Fruit fly (Drosophila melanogaster): ENCODE data around the gene PCNA2.

PCNA2 gene

dm6 chr2L:19575626-19576298 is 8.0 kb downstream of the PCNA2 start (continued):
- TF ChIP-seq pdm3 (GFP tag; optimal IDR thresholded peaks at IDR 0.05), result peak; percentile 97
- peak; percentile 97 for TF ChIP-seq dac (GFP tag; optimal IDR thresholded peaks at IDR 0.05)
- TF ChIP-seq CG3032 (tag; optimal IDR thresholded peaks at IDR 0.05), result peak; percentile 96
- TF ChIP-seq CG31627 (GFP tag; optimal IDR thresholded peaks at IDR 0.05), result peak; percentile 98
- TF ChIP-seq topi (GFP tag; optimal IDR thresholded peaks at IDR 0.05), result peak; percentile 98
- TF ChIP-seq Ets96B (tag; optimal IDR thresholded peaks at IDR 0.05), result peak; percentile 97
- peak; percentile 95 for TF ChIP-seq spab (GFP tag; optimal IDR thresholded peaks at IDR 0.05)
- TF ChIP-seq CG1621 (tag; optimal IDR thresholded peaks at IDR 0.05), result peak; percentile 98
- TF ChIP-seq CG32006 (GFP tag; optimal IDR thresholded peaks at IDR 0.05), result peak; percentile 99
- TF ChIP-seq ss (GFP tag; optimal IDR thresholded peaks at IDR 0.05), result peak; percentile 87 to 93
- TF ChIP-seq CG6792 (GFP tag; optimal IDR thresholded peaks at IDR 0.05), result peak; percentile 93
- peak; percentile 96 for TF ChIP-seq fd59A (GFP tag; optimal IDR thresholded peaks at IDR 0.05)
- TF ChIP-seq CG16779 (tag; optimal IDR thresholded peaks at IDR 0.05), result peak; percentile 94
- peak; percentile 94 for TF ChIP-seq eg (GFP tag; IDR thresholded peaks at IDR 0.05)
- peak; percentile 89 for TF ChIP-seq vri (GFP tag; optimal IDR thresholded peaks at IDR 0.05)
- TF ChIP-seq fkh (GFP tag; optimal IDR thresholded peaks at IDR 0.05), result peak; percentile 79
- TF ChIP-seq Hr39 (GFP tag; optimal IDR thresholded peaks at IDR 0.05), result peak; percentile 97
- TF ChIP-seq Sox102F (GFP tag; optimal IDR thresholded peaks at IDR 0.05), result peak; percentile 96
- peak; percentile 98 for TF ChIP-seq acj6 (GFP tag; optimal IDR thresholded peaks at IDR 0.05)
- TF ChIP-seq CG11762 (GFP tag; optimal IDR thresholded peaks at IDR 0.05; ENCODE audit: insufficient read depth), result peak; percentile 95
- TF ChIP-seq dsx (GFP tag; optimal IDR thresholded peaks at IDR 0.05; ENCODE audit: poor library complexity, severe bottlenecking), result peak; percentile 89
- TF ChIP-seq CG15336 (GFP tag; IDR thresholded peaks at IDR 0.05), result peak; percentile 96
- TF ChIP-seq salr (GFP tag; optimal IDR thresholded peaks at IDR 0.05), result peak; percentile 92 to 98

DNA sequence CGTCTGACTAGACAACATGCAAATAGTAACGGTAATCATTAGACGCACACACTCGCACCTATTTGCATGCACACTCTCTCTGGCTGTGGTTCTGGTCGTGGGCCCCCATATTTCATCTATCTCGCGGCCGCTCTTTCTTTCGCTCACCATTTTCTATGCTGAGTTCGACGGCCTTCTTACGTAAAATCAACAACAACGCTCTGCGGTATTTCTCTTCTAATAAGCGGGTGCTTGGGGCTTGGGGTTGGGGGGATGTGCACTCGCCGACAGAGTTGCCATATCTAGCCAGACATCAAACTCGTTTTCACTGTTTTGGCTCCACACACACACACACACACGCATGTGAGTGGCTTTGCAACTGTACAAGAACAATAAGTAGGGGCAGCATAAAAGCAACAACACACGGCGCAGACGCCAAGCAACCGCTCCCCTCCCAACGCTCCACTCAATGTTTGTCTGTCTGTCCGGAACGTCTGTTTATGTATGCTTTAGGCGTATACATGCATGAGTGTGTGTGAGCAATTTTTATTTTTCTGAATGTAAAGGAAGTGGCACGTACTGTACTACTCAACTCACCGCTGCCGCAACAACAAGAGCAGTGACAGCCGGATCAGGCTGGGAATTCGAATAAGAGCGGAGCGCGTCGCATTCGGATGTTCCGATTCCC is 8.7 kb downstream of the PCNA2 start:
- TF ChIP-seq ss (GFP tag; optimal IDR thresholded peaks at IDR 0.05), result no peak
- TF ChIP-seq eg (GFP tag; IDR thresholded peaks at IDR 0.05), result peak; percentile 27; the same call in 1 of the 3 replicates
- TF ChIP-seq CG3919 (GFP tag; optimal IDR thresholded peaks at IDR 0.05), result no peak
- no peak for TF ChIP-seq CG8319 (GFP tag; optimal IDR thresholded peaks at IDR 0.05)
- no peak for TF ChIP-seq spab (GFP tag; optimal IDR thresholded peaks at IDR 0.05)
- no peak for TF ChIP-seq CG6854 (GFP tag; optimal IDR thresholded peaks at IDR 0.05)
- no peak for TF ChIP-seq Hr4 (GFP tag; optimal IDR thresholded peaks at IDR 0.05)
- TF ChIP-seq fkh (GFP tag; optimal IDR thresholded peaks at IDR 0.05), result peak; percentile 88
- TF ChIP-seq CG10669 (GFP tag; optimal IDR thresholded peaks at IDR 0.05), result no peak

DNA sequence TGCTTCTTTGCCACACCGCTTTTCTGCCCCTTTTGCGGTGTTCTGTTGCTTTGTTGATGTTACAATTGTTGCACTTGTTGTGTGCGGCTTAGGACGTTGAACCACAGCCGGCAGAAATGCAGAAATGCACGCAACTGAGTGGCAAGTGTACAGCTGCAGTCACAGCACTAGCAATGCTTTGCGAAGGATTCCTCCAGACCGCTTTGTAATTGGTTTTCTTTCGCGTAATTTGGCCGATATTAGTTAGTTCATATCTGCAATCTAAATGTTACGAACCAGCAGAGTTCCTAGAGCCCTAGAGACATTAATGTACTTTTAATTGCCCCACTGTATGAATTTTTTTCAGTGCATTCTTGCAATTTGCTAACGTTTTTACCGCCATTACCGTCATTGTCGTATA is 9.4 kb downstream of the PCNA2 start:
- peak; percentile 7 for TF ChIP-seq Smox (GFP tag; optimal IDR thresholded peaks at IDR 0.05)
- peak; percentile 13 for TF ChIP-seq Ets21C (GFP tag; optimal IDR thresholded peaks at IDR 0.05)
- TF ChIP-seq CG11902 (GFP tag; optimal IDR thresholded peaks at IDR 0.05), result no peak
- TF ChIP-seq Eip75B (GFP tag; optimal IDR thresholded peaks at IDR 0.05), result peak; percentile 59
- peak; percentile 59 for TF ChIP-seq Met (GFP tag; optimal IDR thresholded peaks at IDR 0.05)
- TF ChIP-seq ss (GFP tag; optimal IDR thresholded peaks at IDR 0.05), result peak; percentile 39 to 63
- peak; percentile 47; the same call in 1 of the 2 replicates for TF ChIP-seq Gug (GFP tag; IDR thresholded peaks at IDR 0.05)
- peak; percentile 53 for TF ChIP-seq eg (GFP tag; IDR thresholded peaks at IDR 0.05)
- peak; percentile 54 for TF ChIP-seq CG6808 (GFP tag; optimal IDR thresholded peaks at IDR 0.05)
- no peak for TF ChIP-seq CG6792 (GFP tag; optimal IDR thresholded peaks at IDR 0.05)
- TF ChIP-seq topi (GFP tag; optimal IDR thresholded peaks at IDR 0.05), result peak; percentile 56
- TF ChIP-seq svp (GFP tag), result peak; percentile 79
- peak; percentile 69 for TF ChIP-seq CG6276 (GFP tag; optimal IDR thresholded peaks at IDR 0.05)
- peak; percentile 66 for TF ChIP-seq CG32006 (GFP tag; optimal IDR thresholded peaks at IDR 0.05)
- no peak for TF ChIP-seq Eip93F (GFP tag; optimal IDR thresholded peaks at IDR 0.05)
- peak; percentile 34 for TF ChIP-seq CG31627 (GFP tag; optimal IDR thresholded peaks at IDR 0.05)
- peak; percentile 37 for TF ChIP-seq pdm3 (GFP tag; optimal IDR thresholded peaks at IDR 0.05)
- peak; percentile 62 for TF ChIP-seq OdsH (GFP tag; optimal IDR thresholded peaks at IDR 0.05)
- peak; percentile 20 for TF ChIP-seq Hr39 (GFP tag; optimal IDR thresholded peaks at IDR 0.05)
- peak; percentile 64 for TF ChIP-seq CG3919 (GFP tag; optimal IDR thresholded peaks at IDR 0.05)
- TF ChIP-seq CG6163 (GFP tag; IDR thresholded peaks at IDR 0.05), result peak; percentile 62
- TF ChIP-seq vri (GFP tag; optimal IDR thresholded peaks at IDR 0.05), result no peak
- TF ChIP-seq CG9139 (GFP tag; optimal IDR thresholded peaks at IDR 0.05), result no peak
- no peak for TF ChIP-seq CG8319 (GFP tag; optimal IDR thresholded peaks at IDR 0.05)
- peak; percentile 57 for TF ChIP-seq Hr4 (GFP tag; optimal IDR thresholded peaks at IDR 0.05)
- TF ChIP-seq CG34406 (GFP tag; optimal IDR thresholded peaks at IDR 0.05), result peak; percentile 26
- peak; percentile 35 for TF ChIP-seq fd59A (GFP tag; optimal IDR thresholded peaks at IDR 0.05)
- no peak for TF ChIP-seq CG6854 (GFP tag; optimal IDR thresholded peaks at IDR 0.05)
- TF ChIP-seq Hr38 (GFP tag; optimal IDR thresholded peaks at IDR 0.05), result no peak

All from whole organism, prepupa.